Worm (Caenorhabditis elegans) whole organism, L4/young adult: ENCODE data around the gene pah-1.

Experiments
- W03F9.2 ChIP-seq: fragments of 150-350 bp; optimal IDR thresholded peaks from 2 replicates; lab custom pipeline; 2014; ENCODE audit warnings: missing biosample characterization, missing genetic modification characterization
- dao-5 ChIP-seq: sonication (generic microtip); optimal IDR thresholded peaks from 2 replicates; lab custom pipeline; 2016; ENCODE audit warnings: missing genotype, missing genetic modification characterization, moderate library complexity, missing compliant biosample characterization
- him-1 ChIP-seq: sonication (generic microtip); optimal IDR thresholded peaks from 2 replicates; lab custom pipeline; 2016; ENCODE audit warnings: missing genotype, missing genetic modification reagents, missing genetic modification characterization, missing compliant biosample characterization

DNA sequence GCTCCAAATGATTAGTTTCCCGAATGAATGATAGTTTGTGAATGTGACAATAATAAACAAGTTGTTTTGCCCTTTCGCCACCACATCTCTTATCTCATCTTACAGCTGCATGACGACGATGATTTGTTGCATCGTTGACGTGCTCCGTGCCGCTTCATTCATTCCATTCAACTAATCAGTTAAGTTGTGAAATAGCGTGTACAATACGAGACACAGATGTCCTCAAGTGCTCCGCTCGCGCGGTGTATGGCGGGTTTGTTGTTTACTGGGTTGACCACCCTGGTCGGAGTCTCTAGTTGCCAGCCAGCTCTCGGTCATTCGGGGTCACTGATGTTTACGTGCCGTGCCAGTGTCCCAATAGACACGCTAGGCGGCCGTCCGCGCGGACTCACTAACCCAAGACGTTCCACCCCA lies 18.9 kb downstream of the pah-1 start:
- no peak for TF ChIP-seq him-1 (tag; lab: Kevin White, UChicago)
- no peak for TF ChIP-seq dao-5 (tag; lab: Kevin White, UChicago)
- no peak for TF ChIP-seq W03F9.2 (tag; lab: Kevin White, UChicago)
